Worm (Caenorhabditis elegans): Measurements from ENCODE around the gene F40D4.13.

DNA sequence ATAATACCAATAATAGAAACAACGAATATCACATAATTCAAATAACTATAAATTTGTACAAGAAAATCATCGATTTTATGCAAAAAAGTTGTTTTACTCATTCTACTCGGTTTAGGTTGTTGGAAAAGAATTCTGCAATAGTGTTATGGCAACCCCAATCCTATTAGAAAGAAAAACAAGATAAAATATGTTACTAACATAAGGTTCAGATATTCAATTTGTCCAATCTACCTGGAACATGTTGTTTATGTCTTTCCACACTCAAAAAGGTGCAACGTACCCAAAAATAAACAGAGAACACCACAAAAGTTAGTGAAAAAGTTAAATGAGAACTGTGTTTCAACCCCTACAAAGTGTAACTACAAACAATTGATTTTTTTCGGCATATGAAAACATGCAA is 13.8 kb upstream of the F40D4.13 start, which contains the start of gene srw-51:
- TF ChIP-seq ztf-11 (tag; optimal IDR thresholded peaks at IDR 0.05) (no peak), mep-1 (tag; optimal IDR thresholded peaks at IDR 0.05) (no peak), nhr-237 (tag; optimal IDR thresholded peaks at IDR 0.05) (no peak), zip-8 (tag; optimal IDR thresholded peaks at IDR 0.05) (no peak)

All from whole organism, mixed stage, embryonic.